Worm (Caenorhabditis elegans) whole organism, L1 larva: ENCODE data around the gene C40H1.8.

ENCODE experiments used
- C34B4.2 ChIP-seq: sonication (generic microtip); optimal IDR thresholded peaks from 2 replicates; lab custom pipeline; 2017; ENCODE audit warnings: mild to moderate bottlenecking, missing genetic modification characterization, missing compliant biosample characterization
- aha-1 ChIP-seq: fragments of 150-350 bp; optimal IDR thresholded peaks from 2 replicates; lab custom pipeline; 2014; ENCODE audit warnings: missing biosample characterization, missing genetic modification characterization
- alr-1 ChIP-seq: fragments of 200-800 bp; sonication (Bioruptor generic); optimal IDR thresholded peaks from 2 replicates; lab custom pipeline; 2018; ENCODE audit warnings: borderline replicate concordance, mild to moderate bottlenecking, missing genetic modification characterization, missing compliant biosample characterization
- aly-2 ChIP-seq: fragments of 150-350 bp; optimal IDR thresholded peaks from 2 replicates; lab custom pipeline; 2014; ENCODE audit warnings: missing biosample characterization, missing genetic modification characterization
- blmp-1 ChIP-seq: fragments of 150-350 bp; optimal IDR thresholded peaks from 2 replicates; lab custom pipeline; 2014; ENCODE audit warnings: missing biosample characterization, missing genetic modification characterization
- ceh-63 ChIP-seq: fragments of 200-800 bp; sonication (Bioruptor generic); optimal IDR thresholded peaks from 2 replicates; lab custom pipeline; 2018; ENCODE audit warnings: mild to moderate bottlenecking, missing genetic modification characterization, missing compliant biosample characterization
- ceh-88 ChIP-seq: fragments of 200-800 bp; sonication (Bioruptor generic); IDR thresholded peaks from 2 replicates; pipeline ENCODE4 v1.3.6; 2022; ENCODE audit warnings: missing genetic modification characterization, missing compliant biosample characterization
- ces-1 ChIP-seq: fragments of 150-350 bp; optimal IDR thresholded peaks from 2 replicates; lab custom pipeline; 2014; ENCODE audit warnings: missing biosample characterization, missing genetic modification reagents, missing genetic modification characterization
- dsc-1 ChIP-seq: sonication (generic microtip); optimal IDR thresholded peaks from 2 replicates; lab custom pipeline; 2016; ENCODE audit warnings: mild to moderate bottlenecking, missing genetic modification characterization, missing compliant biosample characterization
- efl-1 ChIP-seq, 4 experiments: fragments of 150-350 bp; optimal IDR thresholded peaks in 3 of 4; peaks in 1 of 4; 1 replicate in 1 of 4; 2 replicates in 3 of 4; lab custom pipeline; 2014; ENCODE audit warnings: missing biosample characterization in 2 of 4, missing genetic modification characterization in 2 of 4, missing genetic modification reagents in 2 of 4
- efl-3 ChIP-seq: fragments of 200-800 bp; sonication (Bioruptor generic); optimal IDR thresholded peaks from 2 replicates; lab custom pipeline; 2018; ENCODE audit warnings: mild to moderate bottlenecking, missing genetic modification characterization, missing compliant biosample characterization
- elt-2 ChIP-seq: sonication (generic microtip); optimal IDR thresholded peaks from 2 replicates; lab custom pipeline; 2016; ENCODE audit warnings: missing genetic modification characterization, mild to moderate bottlenecking, inconsistent platforms, missing compliant biosample characterization, missing genetic modification reagents
- elt-3 ChIP-seq, 6 experiments: fragments of 150-350 bp in 1 of 6; sonication (generic microtip); optimal IDR thresholded peaks; 2 replicates each; lab custom pipeline; 2017 to 2018; ENCODE audit warnings: missing biosample characterization in 6 of 6, missing genetic modification characterization in 6 of 6, inconsistent platforms in 1 of 6
- ets-5 ChIP-seq: fragments of 200-800 bp; sonication (Bioruptor generic); IDR thresholded peaks from 2 replicates; pipeline ENCODE4 v1.3.6; 2022; ENCODE audit warnings: missing genetic modification characterization, missing compliant biosample characterization
- fkh-10 ChIP-seq: sonication (generic microtip); optimal IDR thresholded peaks from 2 replicates; lab custom pipeline; 2017; ENCODE audit warnings: missing biosample characterization, missing genetic modification reagents, missing genetic modification characterization
- fkh-8 ChIP-seq: sonication (generic microtip); optimal IDR thresholded peaks from 2 replicates; lab custom pipeline; 2016; ENCODE audit warnings: mild to moderate bottlenecking, missing genetic modification characterization, missing compliant biosample characterization
- fos-1 ChIP-seq: fragments of 150-350 bp; optimal IDR thresholded peaks from 2 replicates; lab custom pipeline; 2014; ENCODE audit warnings: missing biosample characterization, missing genetic modification characterization
- grh-1 ChIP-seq: fragments of 200-800 bp; sonication (Bioruptor generic); IDR thresholded peaks from 2 replicates; pipeline ENCODE4 v1.3.6; 2022; ENCODE audit warnings: missing genetic modification reagents, missing genetic modification characterization, missing compliant biosample characterization
- hpl-2 ChIP-seq: fragments of 150-350 bp; optimal IDR thresholded peaks from 2 replicates; lab custom pipeline; 2014; ENCODE audit warnings: missing biosample characterization, missing genetic modification reagents, missing genetic modification characterization
- isw-1 ChIP-seq: fragments of 200-800 bp; sonication (Bioruptor generic); IDR thresholded peaks from 2 replicates; pipeline ENCODE4 v1.3.6; 2022; ENCODE audit warnings: missing genetic modification characterization, missing compliant biosample characterization
- jun-1 ChIP-seq: fragments of 150-350 bp; optimal IDR thresholded peaks from 2 replicates; lab custom pipeline; 2014; ENCODE audit warnings: missing biosample characterization, missing genetic modification reagents, missing genetic modification characterization
- lin-13 ChIP-seq: fragments of 150-350 bp; optimal IDR thresholded peaks from 2 replicates; lab custom pipeline; 2014; ENCODE audit warnings: missing biosample characterization, missing genetic modification reagents, missing genetic modification characterization
- lin-14 ChIP-seq: fragments of 200-800 bp; sonication (Bioruptor generic); optimal IDR thresholded peaks from 2 replicates; lab custom pipeline; 2018; ENCODE audit warnings: mild to moderate bottlenecking, missing genetic modification characterization, moderate library complexity, missing compliant biosample characterization
- lin-15B ChIP-seq: fragments of 150-350 bp; sonication (generic microtip); optimal IDR thresholded peaks from 3 replicates; lab custom pipeline; 2014; ENCODE audit warnings: missing biosample characterization, missing genetic modification characterization
- lin-35 ChIP-seq, 2 experiments: fragments of 150-350 bp; optimal IDR thresholded peaks; 2 replicates each; lab custom pipeline; 2014; ENCODE audit warnings: missing biosample characterization in 2 of 2, missing genetic modification characterization in 2 of 2, missing genetic modification reagents in 2 of 2
- lsy-2 ChIP-seq, 2 experiments: fragments of 150-350 bp; optimal IDR thresholded peaks; 2 replicates each; lab custom pipeline; 2014; ENCODE audit warnings: missing biosample characterization in 2 of 2, missing genetic modification characterization in 2 of 2
- mdl-1 ChIP-seq, 2 experiments: fragments of 150-350 bp; optimal IDR thresholded peaks; 2 replicates each; lab custom pipeline; 2014 to 2017; ENCODE audit warnings: missing biosample characterization in 2 of 2, missing genetic modification characterization in 2 of 2, inconsistent platforms in 1 of 2
- nhr-11 ChIP-seq: fragments of 150-350 bp; optimal IDR thresholded peaks from 2 replicates; lab custom pipeline; 2014; ENCODE audit warnings: missing biosample characterization, missing genetic modification characterization
- nhr-28 ChIP-seq: fragments of 150-350 bp; optimal IDR thresholded peaks from 2 replicates; lab custom pipeline; 2014; ENCODE audit warnings: missing biosample characterization, missing genetic modification characterization
- nhr-47 ChIP-seq: sonication (generic microtip); optimal IDR thresholded peaks from 2 replicates; lab custom pipeline; 2016; ENCODE audit warnings: mild to moderate bottlenecking, missing genetic modification characterization, moderate library complexity, missing compliant biosample characterization
- nhr-71 ChIP-seq: sonication (generic microtip); optimal IDR thresholded peaks from 2 replicates; lab custom pipeline; 2016; ENCODE audit warnings: mild to moderate bottlenecking, missing genetic modification characterization, moderate library complexity, missing compliant biosample characterization
- nhr-76 ChIP-seq: sonication (generic microtip); optimal IDR thresholded peaks from 2 replicates; lab custom pipeline; 2017; ENCODE audit warnings: missing biosample characterization, missing genetic modification characterization
- nhr-77 ChIP-seq: fragments of 150-350 bp; optimal IDR thresholded peaks from 2 replicates; lab custom pipeline; 2014; ENCODE audit warnings: missing biosample characterization, missing genetic modification characterization
- nhr-84 ChIP-seq: sonication (generic microtip); optimal IDR thresholded peaks from 2 replicates; lab custom pipeline; 2017; ENCODE audit warnings: missing biosample characterization, missing genetic modification characterization
- pax-3 ChIP-seq: fragments of 200-800 bp; sonication (Bioruptor generic); optimal IDR thresholded peaks from 2 replicates; lab custom pipeline; 2018; ENCODE audit warnings: mild to moderate bottlenecking, missing genetic modification characterization, moderate library complexity, missing compliant biosample characterization
- skn-1 ChIP-seq: fragments of 150-350 bp; optimal IDR thresholded peaks from 2 replicates; lab custom pipeline; 2014; ENCODE audit warnings: missing biosample characterization, missing genetic modification characterization
- snu-23 ChIP-seq: sonication (generic microtip); optimal IDR thresholded peaks from 2 replicates; lab custom pipeline; 2016; ENCODE audit warnings: missing genetic modification characterization, missing compliant biosample characterization
- swsn-7 ChIP-seq: sonication (generic microtip); optimal IDR thresholded peaks from 2 replicates; lab custom pipeline; 2016; ENCODE audit warnings: missing genetic modification characterization, missing compliant biosample characterization
- unc-62 ChIP-seq: fragments of 150-350 bp; optimal IDR thresholded peaks from 2 replicates; lab custom pipeline; 2014; ENCODE audit warnings: missing biosample characterization, missing genetic modification reagents, missing genetic modification characterization
- unc-86 ChIP-seq: sonication (generic microtip); optimal IDR thresholded peaks from 2 replicates; lab custom pipeline; 2016; ENCODE audit warnings: missing genetic modification characterization, missing compliant biosample characterization
- xbp-1 ChIP-seq: sonication (generic microtip); optimal IDR thresholded peaks from 2 replicates; lab custom pipeline; 2016; ENCODE audit warnings: missing genetic modification characterization, missing compliant biosample characterization
- zag-1 ChIP-seq: fragments of 150-350 bp; optimal IDR thresholded peaks from 2 replicates; lab custom pipeline; 2014; ENCODE audit warnings: missing biosample characterization, missing genetic modification characterization
- zip-4 ChIP-seq: fragments of 200-800 bp; sonication (Bioruptor generic); optimal IDR thresholded peaks from 2 replicates; lab custom pipeline; 2018; ENCODE audit warnings: mild to moderate bottlenecking, missing genetic modification characterization, moderate library complexity, missing compliant biosample characterization
- ztf-11 ChIP-seq, 2 experiments: sonication (generic microtip); optimal IDR thresholded peaks; 2 replicates each; lab custom pipeline; 2016 to 2017; ENCODE audit warnings: missing genetic modification characterization in 2 of 2, missing biosample characterization in 1 of 2, missing compliant biosample characterization in 1 of 2

C40H1.8 gene

DNA sequence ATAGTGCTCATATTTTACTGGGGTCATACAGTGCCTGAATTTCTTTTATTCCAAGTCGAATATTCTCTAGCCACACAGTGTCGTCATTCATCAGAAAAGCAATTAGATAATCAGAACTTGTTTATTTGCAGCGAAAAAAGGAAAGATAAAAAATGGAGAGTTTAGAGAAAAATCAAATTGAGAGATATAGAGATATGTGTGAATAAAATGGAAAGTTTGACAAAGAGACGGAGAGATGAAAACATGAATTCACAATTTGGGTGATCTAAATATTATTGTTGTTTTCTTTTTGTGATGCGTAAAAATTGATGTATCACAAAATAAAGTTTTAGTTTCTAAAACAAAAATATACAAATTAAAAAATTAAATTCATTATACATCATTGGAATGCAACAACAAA lies 13.8 kb upstream of the C40H1.8 start (continued):
- no peak for TF ChIP-seq grh-1
- no peak for TF ChIP-seq nhr-84 (tag; lab: Kevin White, UChicago)
- TF ChIP-seq aly-2 (tag; lab: Kevin White, UChicago), result no peak
- TF ChIP-seq elt-2, result no peak
- TF ChIP-seq hpl-2 (GFP tag; lab: Kevin White, UChicago), result no peak
- TF ChIP-seq pax-3 (tag; lab: Kevin White, UChicago), result no peak
- peak in 1 of 2 experiments; percentile 3 for TF ChIP-seq lsy-2 (tag; optimal IDR thresholded peaks at IDR 0.05; lab: Kevin White, UChicago)
- peak in 2 of 6 experiments; percentile 15 to 40 for TF ChIP-seq elt-3 (tag; optimal IDR thresholded peaks at IDR 0.05; lab: Kevin White, UChicago)
- no peak for TF ChIP-seq snu-23 (GFP tag; lab: Kevin White, UChicago)
- TF ChIP-seq ces-1 (GFP tag; lab: Kevin White, UChicago), result no peak
- TF ChIP-seq dsc-1 (tag; lab: Kevin White, UChicago), result no peak
- TF ChIP-seq ets-5, result no peak
- no peak for TF ChIP-seq nhr-76 (tag; lab: Kevin White, UChicago)
- no peak for TF ChIP-seq fkh-10 (GFP tag; lab: Kevin White, UChicago)
- TF ChIP-seq lin-14 (GFP tag; lab: Kevin White, UChicago), result peak; percentile 34
- no peak for TF ChIP-seq ztf-11 (tag; optimal IDR thresholded peaks at IDR 0.05; lab: Kevin White, UChicago)
- TF ChIP-seq alr-1, result no peak
- no peak for TF ChIP-seq jun-1 (tag; lab: Kevin White, UChicago)
- peak; percentile 81 for TF ChIP-seq blmp-1 (tag; lab: Kevin White, UChicago)
- TF ChIP-seq xbp-1 (tag; lab: Kevin White, UChicago), result no peak
- TF ChIP-seq lin-15B (tag; lab: Kevin White, UChicago), result no peak
- no peak for TF ChIP-seq nhr-28 (tag; lab: Kevin White, UChicago)
- TF ChIP-seq zip-4 (GFP tag; lab: Kevin White, UChicago), result no peak

DNA sequence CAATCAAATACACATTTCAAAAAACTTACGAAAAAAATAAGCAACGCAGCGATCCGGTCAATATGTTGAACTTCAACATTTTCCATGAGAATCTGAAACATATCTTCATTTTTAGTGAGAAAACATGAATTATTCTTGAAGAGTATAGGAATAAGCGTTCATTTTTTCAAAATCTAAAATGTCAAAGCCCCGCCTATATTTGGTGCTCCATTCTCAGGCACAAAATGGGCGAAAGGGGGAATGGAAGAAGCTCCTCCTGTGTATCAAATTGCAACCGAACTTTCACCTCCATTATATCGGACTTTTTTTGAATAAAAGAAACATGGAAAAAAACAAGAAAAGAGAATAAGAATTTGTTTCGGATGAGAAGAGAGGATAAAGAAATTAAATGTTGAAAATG lies 7.9 kb upstream of the C40H1.8 start, which contains the start of gene srx-45:
Gene srx-45, minus strand, starts transcription at position 101 of the 400 bp plus-strand sequence.
- TF ChIP-seq efl-3 (GFP tag; lab: Kevin White, UChicago) (no peak), C34B4.2 (no peak), zag-1 (tag; lab: Kevin White, UChicago) (no peak), skn-1 (tag; lab: Kevin White, UChicago) (no peak), lin-13 (GFP tag; lab: Kevin White, UChicago) (no peak), fos-1 (tag; lab: Kevin White, UChicago) (no peak), ceh-88 (no peak), mdl-1 (tag; optimal IDR thresholded peaks at IDR 0.05; lab: Kevin White, UChicago) (no peak)

DNA sequence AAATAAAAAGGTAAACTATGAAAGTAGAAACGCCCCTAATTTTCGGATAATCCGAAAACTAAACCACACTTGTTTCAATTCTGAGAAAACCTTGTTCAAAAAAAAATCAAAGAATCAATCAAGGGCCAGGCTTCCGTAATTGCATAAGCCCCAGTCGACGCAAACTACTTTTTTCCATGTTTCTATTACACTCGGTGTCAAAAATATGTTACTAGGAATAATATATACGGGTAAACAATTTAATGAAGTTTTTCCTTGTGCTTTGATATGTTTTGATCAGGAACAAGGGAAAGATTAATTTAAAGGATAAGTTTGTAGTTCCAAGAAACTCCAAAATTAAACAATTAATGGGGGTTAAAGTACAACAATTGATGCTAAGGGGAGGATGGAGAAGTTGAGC lies 4.7 kb upstream of the C40H1.8 start:
- TF ChIP-seq efl-1 (optimal IDR thresholded peaks at IDR 0.05; lab: Kevin White, UChicago), result no peak
- TF ChIP-seq efl-1 (GFP tag; optimal IDR thresholded peaks at IDR 0.05 in 1 of 2; lab: Kevin White, UChicago), result no peak
- TF ChIP-seq lsy-2 (tag; optimal IDR thresholded peaks at IDR 0.05; lab: Kevin White, UChicago), result peak in 1 of 2 experiments; percentile 15
- TF ChIP-seq fkh-8 (tag; lab: Kevin White, UChicago), result peak; percentile 59
- peak; percentile 10 for TF ChIP-seq swsn-7
- TF ChIP-seq lin-14 (GFP tag; lab: Kevin White, UChicago), result peak; percentile 44
- TF ChIP-seq aha-1 (tag; lab: Kevin White, UChicago), result no peak
- no peak for TF ChIP-seq nhr-77 (tag; lab: Kevin White, UChicago)
- no peak for TF ChIP-seq lin-35 (GFP tag; optimal IDR thresholded peaks at IDR 0.05; lab: Kevin White, UChicago)
- TF ChIP-seq nhr-84 (tag; lab: Kevin White, UChicago), result no peak
- TF ChIP-seq isw-1 (GFP tag; lab: Robert Waterston, UW), result no peak
- no peak for TF ChIP-seq hpl-2 (GFP tag; lab: Kevin White, UChicago)
- no peak for TF ChIP-seq ceh-63 (GFP tag; lab: Kevin White, UChicago)
- TF ChIP-seq nhr-47 (tag; lab: Kevin White, UChicago), result peak; percentile 55
- no peak for TF ChIP-seq unc-62 (GFP tag; lab: Kevin White, UChicago)
- TF ChIP-seq aly-2 (tag; lab: Kevin White, UChicago), result no peak
- TF ChIP-seq dsc-1 (tag; lab: Kevin White, UChicago), result no peak
- TF ChIP-seq nhr-71 (tag; lab: Kevin White, UChicago), result peak; percentile 67
- TF ChIP-seq nhr-11 (tag; lab: Kevin White, UChicago), result peak; percentile 60
- no peak for TF ChIP-seq unc-86 (tag; lab: Kevin White, UChicago)
- TF ChIP-seq elt-2, result no peak
- no peak for TF ChIP-seq jun-1 (tag; lab: Kevin White, UChicago)
